Fruit fly (Drosophila melanogaster): Measurements from ENCODE around the gene tctn.

DNA sequence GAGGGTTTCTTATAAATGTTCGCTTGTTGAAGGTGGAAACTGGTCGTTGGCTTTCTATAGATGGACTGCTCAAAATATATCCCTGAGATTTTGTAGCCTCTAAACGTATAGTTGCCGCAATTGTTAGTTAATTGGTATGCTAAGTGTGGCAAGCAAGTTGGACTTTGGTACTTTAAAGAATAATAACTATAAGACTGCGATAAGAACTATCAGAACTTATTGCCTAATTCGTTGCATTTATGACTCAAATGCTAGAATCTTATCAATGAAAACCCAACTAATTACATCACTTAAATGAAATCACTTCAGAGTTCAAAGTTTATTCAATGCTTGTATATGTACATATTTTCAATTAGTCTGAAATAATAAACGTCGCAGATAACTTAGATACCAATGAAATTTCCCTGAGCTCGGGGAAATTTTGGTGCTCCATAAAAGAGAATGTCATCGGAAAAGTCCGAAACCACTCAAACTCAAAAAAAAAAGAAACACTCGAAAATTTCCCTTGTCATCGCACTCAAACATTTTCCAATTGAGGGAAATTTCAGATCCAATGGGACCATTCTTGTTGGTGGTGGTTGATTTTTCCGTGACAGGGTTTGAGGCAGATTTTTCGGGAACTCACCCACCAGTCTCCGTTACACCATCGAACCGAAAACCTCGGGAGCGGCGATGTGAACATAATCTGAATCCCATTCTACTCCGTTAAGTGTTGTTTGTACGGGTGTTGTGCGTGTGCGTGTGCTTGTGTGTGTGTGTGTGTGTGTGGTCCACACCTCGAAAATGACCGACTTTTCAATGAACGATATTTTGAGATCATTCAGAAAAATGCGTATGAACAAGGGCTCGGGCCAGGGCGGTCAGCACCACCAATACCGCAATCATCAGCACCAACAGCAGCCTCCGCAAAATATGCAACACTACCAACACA lies 39.4 kb downstream of the tctn start, which contains the start of gene CG45075:
- no peak for TF ChIP-seq esn (GFP tag; optimal IDR thresholded peaks at IDR 0.05)
- TF ChIP-seq CG11762 (GFP tag; optimal IDR thresholded peaks at IDR 0.05; ENCODE audit: insufficient read depth), result no peak
- no peak for TF ChIP-seq OdsH (GFP tag; optimal IDR thresholded peaks at IDR 0.05)
- no peak for TF ChIP-seq CG6854 (GFP tag; optimal IDR thresholded peaks at IDR 0.05)
- TF ChIP-seq cyc (GFP tag; optimal IDR thresholded peaks at IDR 0.05), result no peak
- TF ChIP-seq CG6792 (GFP tag; optimal IDR thresholded peaks at IDR 0.05), result no peak
- no peak for TF ChIP-seq fkh (GFP tag; optimal IDR thresholded peaks at IDR 0.05)
- no peak for TF ChIP-seq spab (GFP tag; optimal IDR thresholded peaks at IDR 0.05)
- TF ChIP-seq Sox14 (GFP tag; optimal IDR thresholded peaks at IDR 0.05), result no peak
- no peak for TF ChIP-seq Eip78C (GFP tag)
- TF ChIP-seq dsx (GFP tag; optimal IDR thresholded peaks at IDR 0.05; ENCODE audit: poor library complexity, severe bottlenecking), result no peak
